Fruit fly (Drosophila melanogaster) whole organism, adult: ENCODE results near the gene CG43094.

ENCODE experiments used
- CG11617 ChIP-seq: fragments of 200-800 bp; sonication (Bioruptor generic); optimal IDR thresholded peaks from 2 replicates; lab custom pipeline; 2017; ENCODE audit warnings: mild to moderate bottlenecking, missing biosample characterization, missing genetic modification reagents, missing genetic modification characterization
- CG12768 ChIP-seq: fragments of 200-800 bp; sonication (Bioruptor generic); optimal IDR thresholded peaks from 2 replicates; lab custom pipeline; 2017; ENCODE audit warnings: missing biosample characterization, missing genetic modification characterization, mild to moderate bottlenecking, moderate library complexity, missing genetic modification reagents
- CG14711 ChIP-seq: fragments of 200-800 bp; sonication (Bioruptor generic); optimal IDR thresholded peaks from 2 replicates; lab custom pipeline; 2018; ENCODE audit warnings: missing biosample characterization, mild to moderate bottlenecking, missing genetic modification characterization, moderate library complexity
- CG1620 ChIP-seq: fragments of 200-800 bp; sonication (Bioruptor generic); optimal IDR thresholded peaks from 2 replicates; lab custom pipeline; 2016; ENCODE audit warnings: missing biosample characterization, missing genetic modification characterization
- CG33017 ChIP-seq: fragments of 200-800 bp; sonication (Bioruptor generic); optimal IDR thresholded peaks from 2 replicates; lab custom pipeline; 2018; ENCODE audit warnings: missing biosample characterization, mild to moderate bottlenecking, missing genetic modification characterization, moderate library complexity
- CG5204 ChIP-seq: fragments of 200-800 bp; sonication (Bioruptor generic); optimal IDR thresholded peaks from 2 replicates; lab custom pipeline; 2016; ENCODE audit warnings: missing biosample characterization, missing genetic modification characterization
- CG7045 ChIP-seq: fragments of 200-800 bp; sonication (Bioruptor generic); optimal IDR thresholded peaks from 2 replicates; lab custom pipeline; 2017; ENCODE audit warnings: missing biosample characterization, mild to moderate bottlenecking, missing genetic modification characterization
- CG7101 ChIP-seq: fragments of 200-800 bp; sonication (Bioruptor generic); optimal IDR thresholded peaks from 2 replicates; lab custom pipeline; 2018; ENCODE audit warnings: missing biosample characterization, mild to moderate bottlenecking, missing genetic modification characterization, moderate library complexity
- Clk ChIP-seq: fragments of 200-800 bp; sonication (Bioruptor generic); optimal IDR thresholded peaks from 2 replicates; lab custom pipeline; 2017; ENCODE audit warnings: missing biosample characterization, missing genetic modification characterization
- Crg-1 ChIP-seq: fragments of 200-800 bp; sonication (Bioruptor generic); optimal IDR thresholded peaks from 2 replicates; lab custom pipeline; 2016; ENCODE audit warnings: missing biosample characterization, missing genetic modification characterization
- Hr96 ChIP-seq: fragments of 200-800 bp; sonication (Bioruptor generic); optimal IDR thresholded peaks from 2 replicates; lab custom pipeline; 2016; ENCODE audit warnings: missing biosample characterization, missing genetic modification characterization
- Mnt ChIP-seq: fragments of 200-800 bp; sonication (Bioruptor generic); optimal IDR thresholded peaks from 2 replicates; lab custom pipeline; 2016; ENCODE audit warnings: missing biosample characterization, mild to moderate bottlenecking, missing genetic modification characterization
- bab1 ChIP-seq: fragments of 200-800 bp; sonication (Bioruptor generic); optimal IDR thresholded peaks from 3 replicates; lab custom pipeline; 2019; ENCODE audit warnings: missing biosample characterization, mild to moderate bottlenecking, missing genetic modification characterization, moderate library complexity
- cic ChIP-seq: fragments of 200-800 bp; sonication (Bioruptor generic); optimal IDR thresholded peaks from 2 replicates; lab custom pipeline; 2017; ENCODE audit warnings: missing biosample characterization, mild to moderate bottlenecking, missing genetic modification characterization, moderate library complexity
- cnc ChIP-seq, 2 experiments: fragments of >200 bp; optimal IDR thresholded peaks; 2 replicates each; lab custom pipeline; 2017
- kay ChIP-seq: fragments of 200-800 bp; sonication (Bioruptor generic); peaks from one replicate; lab custom pipeline; 2016; ENCODE audit warnings: missing biosample characterization, missing genetic modification characterization, borderline replicate concordance
- ovo ChIP-seq: fragments of 200-800 bp; sonication (Bioruptor generic); optimal IDR thresholded peaks from 2 replicates; lab custom pipeline; 2016; ENCODE audit warnings: missing biosample characterization, missing genetic modification characterization
- pad ChIP-seq: fragments of 200-800 bp; sonication (Bioruptor generic); optimal IDR thresholded peaks from 3 replicates; lab custom pipeline; 2017; ENCODE audit warnings: missing biosample characterization, missing genetic modification characterization, mild to moderate bottlenecking, moderate library complexity, missing genetic modification reagents
- tj ChIP-seq: fragments of 200-800 bp; sonication (Bioruptor generic); optimal IDR thresholded peaks from 3 replicates; lab custom pipeline; 2017; ENCODE audit warnings: missing biosample characterization, mild to moderate bottlenecking, missing genetic modification characterization, moderate library complexity
- toe ChIP-seq: fragments of 200-800 bp; sonication (Bioruptor generic); optimal IDR thresholded peaks from 2 replicates; lab custom pipeline; 2016; ENCODE audit warnings: missing biosample characterization, missing genetic modification characterization

Gene CG43094

dm6 chr3R:22726031-22726770, 44.6 kb downstream of the CG43094 start, which contains the start of gene RNF220:
TSS of gene RNF220 (minus strand) at chr3R:22726414.
- TF ChIP-seq CG14711 (tag; lab: Kevin White, UChicago) = no peak
- TF ChIP-seq CG1620 (GFP tag; lab: Kevin White, UChicago) = peak; percentile 39
- no peak for TF ChIP-seq bab1 (GFP tag; lab: Kevin White, UChicago)
- TF ChIP-seq toe = no peak
- no peak for TF ChIP-seq Clk (GFP tag; lab: Kevin White, UChicago)
- TF ChIP-seq CG7045 = no peak
- no peak for TF ChIP-seq CG33017 (tag; lab: Kevin White, UChicago)
- TF ChIP-seq Mnt (GFP tag; lab: Kevin White, UChicago) = peak; percentile 62
- no peak for TF ChIP-seq CG12768 (GFP tag; lab: Kevin White, UChicago)

dm6 chr3R:22724149-22724973, 46.4 kb downstream of the CG43094 start, which contains the start of gene Irp-1A:
TSS of gene Irp-1A (minus strand) at chr3R:22724587.
- TF ChIP-seq Mnt (GFP tag; lab: Kevin White, UChicago) = peak; percentile 59
- peak; percentile 17 for TF ChIP-seq CG1620 (GFP tag; lab: Kevin White, UChicago)
- TF ChIP-seq toe = peak; percentile 59
- peak; percentile 68 for TF ChIP-seq CG11617
- peak; percentile 74 for TF ChIP-seq CG7101 (tag; lab: Kevin White, UChicago)
- peak; percentile 77 for TF ChIP-seq CG33017 (tag; lab: Kevin White, UChicago)
- TF ChIP-seq CG14711 (tag; lab: Kevin White, UChicago) = peak; percentile 76
- TF ChIP-seq bab1 (GFP tag; lab: Kevin White, UChicago) = peak; percentile 73
- TF ChIP-seq cic (GFP tag; lab: Kevin White, UChicago) = peak; percentile 10
- TF ChIP-seq Clk (GFP tag; lab: Kevin White, UChicago) = no peak
- no peak for TF ChIP-seq CG12768 (GFP tag; lab: Kevin White, UChicago)
- TF ChIP-seq tj (GFP tag; lab: Kevin White, UChicago) = peak; percentile 39
- peak; percentile 7 for TF ChIP-seq Crg-1
- TF ChIP-seq CG7045 = peak; percentile 70
- peak; percentile 19 for TF ChIP-seq pad (GFP tag; lab: Kevin White, UChicago)
- TF ChIP-seq Hr96 = no peak

- peak; percentile 68 for TF ChIP-seq CG12768 (GFP tag; lab: Kevin White, UChicago)
- TF ChIP-seq cnc (optimal IDR thresholded peaks at IDR 0.05; lab: Kevin White, UChicago) = no peak
- TF ChIP-seq bab1 (GFP tag; lab: Kevin White, UChicago) = peak; percentile 43
- peak; percentile 29 for TF ChIP-seq Hr96
- no peak for TF ChIP-seq CG7045
- TF ChIP-seq Clk (GFP tag; lab: Kevin White, UChicago) = no peak
- TF ChIP-seq Crg-1 = no peak
- peak; percentile 9 for TF ChIP-seq CG1620 (GFP tag; lab: Kevin White, UChicago)
- TF ChIP-seq Mnt (GFP tag; lab: Kevin White, UChicago) = peak; percentile 15
- TF ChIP-seq CG7101 (tag; lab: Kevin White, UChicago) = peak; percentile 7
- peak; percentile 27 for TF ChIP-seq CG11617
- TF ChIP-seq pad (GFP tag; lab: Kevin White, UChicago) = no peak
- TF ChIP-seq ovo (GFP tag; lab: Kevin White, UChicago) = no peak
- no peak for TF ChIP-seq toe
- TF ChIP-seq cic (GFP tag; lab: Kevin White, UChicago) = no peak
- peak; percentile 99 for TF ChIP-seq kay (GFP tag; lab: Kevin White, UChicago)
- peak; percentile 17 for TF ChIP-seq tj (GFP tag; lab: Kevin White, UChicago)
- TF ChIP-seq CG33017 (tag; lab: Kevin White, UChicago) = no peak
- TF ChIP-seq CG14711 (tag; lab: Kevin White, UChicago) = no peak
- no peak for TF ChIP-seq CG5204
Measured at dm6 chr3R:22720808-22721306, 49.9 kb downstream of the CG43094 start, which contains the start of gene wge. TSS of gene wge (minus strand) at chr3R:22721150.
